Worm (Caenorhabditis elegans): ENCODE results near the gene cyp-33C3.

cyp-33C3 gene

ce11 chrV:2292240-2292639 lies 49.7 kb downstream of the cyp-33C3 start, which contains the start of gene nhr-115:
TSS of gene nhr-115 (plus strand) at chrV:2292540.
- no peak for TF ChIP-seq klf-2 (GFP tag; conservative IDR thresholded peaks at IDR 0.05)

Measured in whole organism, midembryonic.